Fruit fly (Drosophila melanogaster) whole organism, adult: ENCODE data around the gene Galk.
A peak's percentile ranks its signal among the peaks of the same experiment; 100 is the strongest.

Experiments used
- CG11617 ChIP-seq: fragments of 200-800 bp; sonication (Bioruptor generic); optimal IDR thresholded peaks from 2 replicates; lab custom pipeline; 2017; ENCODE audit warnings: mild to moderate bottlenecking, missing biosample characterization, missing genetic modification reagents, missing genetic modification characterization
- CG12768 ChIP-seq: fragments of 200-800 bp; sonication (Bioruptor generic); optimal IDR thresholded peaks from 2 replicates; lab custom pipeline; 2017; ENCODE audit warnings: missing biosample characterization, missing genetic modification characterization, mild to moderate bottlenecking, moderate library complexity, missing genetic modification reagents
- CG14711 ChIP-seq: fragments of 200-800 bp; sonication (Bioruptor generic); optimal IDR thresholded peaks from 2 replicates; lab custom pipeline; 2018; ENCODE audit warnings: missing biosample characterization, mild to moderate bottlenecking, missing genetic modification characterization, moderate library complexity
- CG1620 ChIP-seq: fragments of 200-800 bp; sonication (Bioruptor generic); optimal IDR thresholded peaks from 2 replicates; lab custom pipeline; 2016; ENCODE audit warnings: missing biosample characterization, missing genetic modification characterization
- CG33017 ChIP-seq: fragments of 200-800 bp; sonication (Bioruptor generic); optimal IDR thresholded peaks from 2 replicates; lab custom pipeline; 2018; ENCODE audit warnings: missing biosample characterization, mild to moderate bottlenecking, missing genetic modification characterization, moderate library complexity
- CG5204 ChIP-seq: fragments of 200-800 bp; sonication (Bioruptor generic); optimal IDR thresholded peaks from 2 replicates; lab custom pipeline; 2016; ENCODE audit warnings: missing biosample characterization, missing genetic modification characterization
- CG7045 ChIP-seq: fragments of 200-800 bp; sonication (Bioruptor generic); optimal IDR thresholded peaks from 2 replicates; lab custom pipeline; 2017; ENCODE audit warnings: missing biosample characterization, mild to moderate bottlenecking, missing genetic modification characterization
- CG7101 ChIP-seq: fragments of 200-800 bp; sonication (Bioruptor generic); optimal IDR thresholded peaks from 2 replicates; lab custom pipeline; 2018; ENCODE audit warnings: missing biosample characterization, mild to moderate bottlenecking, missing genetic modification characterization, moderate library complexity
- Clk ChIP-seq: fragments of 200-800 bp; sonication (Bioruptor generic); optimal IDR thresholded peaks from 2 replicates; lab custom pipeline; 2017; ENCODE audit warnings: missing biosample characterization, missing genetic modification characterization
- Crg-1 ChIP-seq: fragments of 200-800 bp; sonication (Bioruptor generic); optimal IDR thresholded peaks from 2 replicates; lab custom pipeline; 2016; ENCODE audit warnings: missing biosample characterization, missing genetic modification characterization
- Hr96 ChIP-seq: fragments of 200-800 bp; sonication (Bioruptor generic); optimal IDR thresholded peaks from 2 replicates; lab custom pipeline; 2016; ENCODE audit warnings: missing biosample characterization, missing genetic modification characterization
- Mnt ChIP-seq: fragments of 200-800 bp; sonication (Bioruptor generic); optimal IDR thresholded peaks from 2 replicates; lab custom pipeline; 2016; ENCODE audit warnings: missing biosample characterization, mild to moderate bottlenecking, missing genetic modification characterization
- bab1 ChIP-seq: fragments of 200-800 bp; sonication (Bioruptor generic); optimal IDR thresholded peaks from 3 replicates; lab custom pipeline; 2019; ENCODE audit warnings: missing biosample characterization, mild to moderate bottlenecking, missing genetic modification characterization, moderate library complexity
- cic ChIP-seq: fragments of 200-800 bp; sonication (Bioruptor generic); optimal IDR thresholded peaks from 2 replicates; lab custom pipeline; 2017; ENCODE audit warnings: missing biosample characterization, mild to moderate bottlenecking, missing genetic modification characterization, moderate library complexity
- cnc ChIP-seq, 2 experiments: fragments of >200 bp; optimal IDR thresholded peaks; 2 replicates each; lab custom pipeline; 2017
- kay ChIP-seq: fragments of 200-800 bp; sonication (Bioruptor generic); peaks from one replicate; lab custom pipeline; 2016; ENCODE audit warnings: missing biosample characterization, missing genetic modification characterization, borderline replicate concordance
- ovo ChIP-seq: fragments of 200-800 bp; sonication (Bioruptor generic); optimal IDR thresholded peaks from 2 replicates; lab custom pipeline; 2016; ENCODE audit warnings: missing biosample characterization, missing genetic modification characterization
- pad ChIP-seq: fragments of 200-800 bp; sonication (Bioruptor generic); optimal IDR thresholded peaks from 3 replicates; lab custom pipeline; 2017; ENCODE audit warnings: missing biosample characterization, missing genetic modification characterization, mild to moderate bottlenecking, moderate library complexity, missing genetic modification reagents
- tj ChIP-seq: fragments of 200-800 bp; sonication (Bioruptor generic); optimal IDR thresholded peaks from 3 replicates; lab custom pipeline; 2017; ENCODE audit warnings: missing biosample characterization, mild to moderate bottlenecking, missing genetic modification characterization, moderate library complexity
- toe ChIP-seq: fragments of 200-800 bp; sonication (Bioruptor generic); optimal IDR thresholded peaks from 2 replicates; lab custom pipeline; 2016; ENCODE audit warnings: missing biosample characterization, missing genetic modification characterization

Gene Galk

dm6 chr3L:8996899-8997685 lies 11.2 kb upstream of the Galk start:
- TF ChIP-seq CG7101 (tag; lab: Kevin White, UChicago) (no peak), Clk (GFP tag; lab: Kevin White, UChicago) (no peak), bab1 (no peak), CG33017 (no peak), CG12768 (GFP tag; lab: Kevin White, UChicago) (peak; percentile 49), Crg-1 (GFP tag; lab: Kevin White, UChicago) (no peak), CG7045 (GFP tag; lab: Kevin White, UChicago) (no peak), CG1620 (no peak), pad (GFP tag; lab: Kevin White, UChicago) (peak; percentile 99), CG11617 (GFP tag; lab: Kevin White, UChicago) (peak; percentile 55), Mnt (GFP tag; lab: Kevin White, UChicago) (no peak), tj (GFP tag; lab: Kevin White, UChicago) (peak; percentile 91), cic (GFP tag; lab: Kevin White, UChicago) (peak; percentile 42), toe (no peak), kay (GFP tag; lab: Kevin White, UChicago) (no peak), cnc (optimal IDR thresholded peaks at IDR 0.05; lab: Kevin White, UChicago) (no peak), ovo (GFP tag; lab: Kevin White, UChicago) (peak; percentile 85), CG14711 (tag; lab: Kevin White, UChicago) (no peak), Hr96 (no peak), CG5204 (GFP tag; lab: Kevin White, UChicago) (no peak)

DNA sequence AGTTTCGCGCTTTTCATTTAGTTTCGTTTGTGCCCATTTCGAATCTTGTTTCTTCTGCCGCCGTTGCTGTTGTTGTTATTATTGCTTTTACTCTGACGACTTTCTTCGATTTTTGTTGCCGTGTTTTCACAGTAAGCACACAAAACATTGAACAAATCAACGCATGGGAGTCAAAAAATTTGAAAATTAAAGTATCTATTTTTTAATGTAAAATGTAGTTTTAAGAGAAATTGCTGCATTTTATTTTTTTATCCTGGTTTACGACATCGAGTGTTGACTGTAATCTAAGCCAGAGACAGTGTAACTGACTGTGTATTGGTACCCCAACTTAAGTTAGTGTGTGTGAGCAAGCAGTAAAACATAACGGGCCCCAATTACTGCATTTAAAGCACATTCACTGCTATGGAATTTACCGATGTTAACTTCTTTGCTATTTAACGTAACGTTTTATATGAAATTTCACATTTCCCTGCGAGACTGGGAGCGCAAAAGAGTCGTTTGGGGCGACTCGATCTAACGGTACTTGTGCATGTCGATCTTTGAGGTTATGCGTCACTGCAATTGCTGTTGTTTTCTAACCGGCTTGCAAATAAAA lies 10.4 kb upstream of the Galk start:
- TF ChIP-seq cic (GFP tag; lab: Kevin White, UChicago) (no peak), CG33017 (peak; percentile 90), CG11617 (GFP tag; lab: Kevin White, UChicago) (peak; percentile 64), cnc (optimal IDR thresholded peaks at IDR 0.05; lab: Kevin White, UChicago) (no peak), pad (GFP tag; lab: Kevin White, UChicago) (peak; percentile 80), CG14711 (tag; lab: Kevin White, UChicago) (peak; percentile 89), tj (GFP tag; lab: Kevin White, UChicago) (peak; percentile 33), Mnt (GFP tag; lab: Kevin White, UChicago) (peak; percentile 57), ovo (GFP tag; lab: Kevin White, UChicago) (peak; percentile 96), CG7045 (GFP tag; lab: Kevin White, UChicago) (peak; percentile 64), Clk (GFP tag; lab: Kevin White, UChicago) (peak; percentile 51), CG5204 (GFP tag; lab: Kevin White, UChicago) (no peak), CG1620 (peak; percentile 74), Hr96 (no peak), toe (no peak), bab1 (peak; percentile 96), CG7101 (tag; lab: Kevin White, UChicago) (peak; percentile 90), CG12768 (GFP tag; lab: Kevin White, UChicago) (peak; percentile 59), kay (GFP tag; lab: Kevin White, UChicago) (no peak), Crg-1 (GFP tag; lab: Kevin White, UChicago) (peak; percentile 37)

DNA sequence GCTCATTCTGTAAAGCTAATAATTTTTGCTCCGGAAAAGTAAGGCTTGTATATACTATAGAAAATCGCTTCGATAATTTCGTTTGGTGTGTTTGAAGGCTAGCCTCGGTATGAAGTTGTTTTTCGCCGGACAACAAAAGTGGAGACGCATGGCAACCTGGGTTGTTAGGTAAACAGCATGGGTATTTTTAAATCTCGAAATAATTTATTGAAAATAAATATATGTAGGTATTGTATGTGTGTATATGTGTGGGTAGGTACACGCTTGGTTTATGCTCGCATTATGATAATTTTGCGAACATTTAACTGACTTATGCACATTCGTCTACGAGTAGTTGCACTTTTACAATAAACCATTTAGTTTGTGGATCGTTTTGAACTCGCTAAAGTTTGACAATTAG lies 4.2 kb upstream of the Galk start, which contains the start of gene CG5280:
CG5280 (minus strand) TSS at position 101 of the 400 bp plus-strand sequence.
- TF ChIP-seq Hr96, result no peak
- TF ChIP-seq kay (GFP tag; lab: Kevin White, UChicago), result peak; percentile 76

DNA sequence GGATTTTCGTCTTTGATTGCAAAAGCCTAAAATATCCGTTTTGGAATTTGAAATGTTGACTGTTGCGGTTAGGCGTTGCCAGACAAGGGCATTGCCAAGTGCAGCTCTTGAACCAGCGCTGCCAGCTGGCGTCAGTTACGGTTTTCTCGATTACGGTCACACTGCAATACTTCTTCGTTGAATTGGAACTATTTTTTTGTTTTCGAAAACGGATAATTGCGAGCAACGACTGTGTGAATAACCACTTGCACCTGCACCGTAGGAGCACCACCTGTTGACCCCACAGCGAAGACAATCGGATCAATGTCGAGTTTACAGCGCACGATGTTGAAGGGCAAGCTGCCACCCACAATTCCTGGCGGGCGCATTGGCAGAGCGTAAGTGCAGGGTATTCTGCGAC lies 691 bp upstream of the Galk start, which contains the start of gene CG5068:
CG5068 (plus strand) TSS at position 129 of the 400 bp plus-strand sequence.
- TF ChIP-seq cic (GFP tag; lab: Kevin White, UChicago), result no peak
- no peak for TF ChIP-seq CG33017
- no peak for TF ChIP-seq Mnt (GFP tag; lab: Kevin White, UChicago)
- peak; percentile 10 for TF ChIP-seq bab1
- TF ChIP-seq CG14711 (tag; lab: Kevin White, UChicago), result no peak
- TF ChIP-seq CG5204 (GFP tag; lab: Kevin White, UChicago), result no peak
- TF ChIP-seq CG7101 (tag; lab: Kevin White, UChicago), result no peak

dm6 chr3L:8985132-8985847 lies 601 bp downstream of the Galk start:
- TF ChIP-seq CG12768 (GFP tag; lab: Kevin White, UChicago) (peak; percentile 41), kay (GFP tag; lab: Kevin White, UChicago) (peak; percentile 7), CG7045 (GFP tag; lab: Kevin White, UChicago) (peak; percentile 60), Crg-1 (GFP tag; lab: Kevin White, UChicago) (peak; percentile 19), ovo (GFP tag; lab: Kevin White, UChicago) (no peak), Mnt (GFP tag; lab: Kevin White, UChicago) (peak; percentile 37), CG7101 (tag; lab: Kevin White, UChicago) (no peak), CG11617 (GFP tag; lab: Kevin White, UChicago) (peak; percentile 28), tj (GFP tag; lab: Kevin White, UChicago) (peak; percentile 25), CG33017 (peak; percentile 58), bab1 (no peak), toe (no peak), cic (GFP tag; lab: Kevin White, UChicago) (peak; percentile 79), Hr96 (peak; percentile 8), CG14711 (tag; lab: Kevin White, UChicago) (peak; percentile 89)
